Worm (Caenorhabditis elegans): ENCODE measurements around the gene F11C1.10.

F11C1.10 gene

DNA sequence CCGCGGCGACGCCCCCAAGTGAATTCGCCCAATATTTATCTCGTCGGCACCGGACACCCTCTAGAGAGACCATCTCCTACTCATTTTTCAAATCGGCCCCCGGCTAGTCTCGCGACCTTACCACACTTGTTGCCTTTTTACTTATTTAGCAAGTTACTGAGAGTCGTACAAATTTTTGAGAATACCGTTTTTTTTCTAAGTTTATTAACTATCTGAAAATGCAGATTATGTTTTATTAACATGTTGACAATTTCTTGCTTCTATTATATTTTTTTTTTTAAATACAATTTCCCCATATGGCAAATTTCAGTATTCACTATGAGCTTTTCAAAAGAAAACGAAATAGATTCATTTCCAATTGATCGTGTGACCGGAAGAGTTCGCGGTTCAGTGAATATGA is at the start of gene F11C1.10, which contains the start of gene F11C1.4:
F11C1.10 (plus strand) TSS at position 309 of the 400 bp plus-strand sequence.
F11C1.4 (plus strand) TSS at position 301 of the 400 bp plus-strand sequence.
- no peak for TF ChIP-seq sptf-1 (tag; optimal IDR thresholded peaks at IDR 0.05)
- no peak for TF ChIP-seq egl-13 (tag; optimal IDR thresholded peaks at IDR 0.05)
- no peak for TF ChIP-seq unc-30 (tag; optimal IDR thresholded peaks at IDR 0.05)
- TF ChIP-seq skn-1 (tag; optimal IDR thresholded peaks at IDR 0.05), result no peak
- TF ChIP-seq nhr-77 (tag; optimal IDR thresholded peaks at IDR 0.05), result no peak
- no peak for TF ChIP-seq fkh-10 (GFP tag; optimal IDR thresholded peaks at IDR 0.05)
- TF ChIP-seq ceh-90 (tag; optimal IDR thresholded peaks at IDR 0.05), result no peak
- TF ChIP-seq ces-1 (GFP tag; optimal IDR thresholded peaks at IDR 0.05), result no peak
- no peak for TF ChIP-seq ceh-88 (GFP tag; IDR thresholded peaks at IDR 0.05)
- TF ChIP-seq ceh-8 (GFP tag; optimal IDR thresholded peaks at IDR 0.05), result no peak
- no peak for TF ChIP-seq aha-1 (tag; optimal IDR thresholded peaks at IDR 0.05)
- no peak for TF ChIP-seq sup-37 (GFP tag; optimal IDR thresholded peaks at IDR 0.05)

DNA sequence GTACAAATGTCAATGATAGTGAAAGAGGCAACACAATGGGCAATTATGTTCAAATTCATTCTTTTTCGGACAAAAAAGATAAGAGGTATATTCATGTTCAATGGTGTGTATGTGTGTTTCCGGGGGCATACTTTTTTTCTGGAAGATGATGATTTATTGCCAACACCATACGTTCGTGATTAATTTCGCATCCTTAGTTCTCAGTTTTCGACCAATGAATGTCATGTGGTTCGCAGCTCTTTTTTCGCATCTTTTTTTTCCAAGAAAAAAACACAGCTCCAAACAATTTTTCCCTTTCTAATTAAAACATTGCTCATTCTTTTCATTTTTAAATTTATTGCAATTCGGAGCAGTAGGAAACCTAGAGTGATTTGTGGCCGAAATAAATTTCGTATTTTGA is 48.1 kb upstream of the F11C1.10 start:
- TF ChIP-seq fkh-4 (tag; optimal IDR thresholded peaks at IDR 0.05; ENCODE audit: borderline replicate concordance) (peak; percentile 65), nhr-85 (tag) (no peak), nhr-19 (GFP tag; conservative IDR thresholded peaks at IDR 0.05) (no peak), snu-23 (GFP tag; optimal IDR thresholded peaks at IDR 0.05) (no peak), ceh-82 (tag; optimal IDR thresholded peaks at IDR 0.05) (no peak), dsc-1 (tag; optimal IDR thresholded peaks at IDR 0.05) (peak; percentile 94), lin-13 (GFP tag; optimal IDR thresholded peaks at IDR 0.05) (no peak), mdl-1 (tag; optimal IDR thresholded peaks at IDR 0.05) (no peak), lin-14 (GFP tag; optimal IDR thresholded peaks at IDR 0.05) (no peak), C16A3.4 (tag; optimal IDR thresholded peaks at IDR 0.05) (no peak), blmp-1 (tag; optimal IDR thresholded peaks at IDR 0.05) (peak; percentile 0)

DNA sequence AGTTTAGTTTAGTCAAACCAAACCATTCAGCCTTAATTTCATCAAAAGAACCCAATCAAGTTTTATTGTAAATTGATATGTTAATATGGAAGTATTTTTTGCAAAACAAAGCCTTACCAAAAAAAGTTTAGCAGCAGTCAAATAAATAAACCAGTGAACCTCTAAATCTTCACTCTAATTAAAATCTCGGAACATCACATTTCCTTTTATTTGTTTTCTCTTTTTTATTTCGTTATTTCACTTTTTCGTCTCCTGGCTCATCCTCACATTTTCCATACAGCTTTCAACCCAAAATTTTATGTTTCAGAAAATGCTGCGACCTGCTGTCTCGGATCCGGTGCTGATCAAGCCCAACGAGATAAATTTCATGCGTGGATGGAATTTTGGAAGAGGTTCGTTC is 46.9 kb upstream of the F11C1.10 start, which contains the start of gene C34E7.3:
C34E7.3 (plus strand) TSS at position 301 of the 400 bp plus-strand sequence.
- TF ChIP-seq fkh-4 (tag; optimal IDR thresholded peaks at IDR 0.05; ENCODE audit: borderline replicate concordance) (no peak), ets-5 (GFP tag; IDR thresholded peaks at IDR 0.05) (no peak)

DNA sequence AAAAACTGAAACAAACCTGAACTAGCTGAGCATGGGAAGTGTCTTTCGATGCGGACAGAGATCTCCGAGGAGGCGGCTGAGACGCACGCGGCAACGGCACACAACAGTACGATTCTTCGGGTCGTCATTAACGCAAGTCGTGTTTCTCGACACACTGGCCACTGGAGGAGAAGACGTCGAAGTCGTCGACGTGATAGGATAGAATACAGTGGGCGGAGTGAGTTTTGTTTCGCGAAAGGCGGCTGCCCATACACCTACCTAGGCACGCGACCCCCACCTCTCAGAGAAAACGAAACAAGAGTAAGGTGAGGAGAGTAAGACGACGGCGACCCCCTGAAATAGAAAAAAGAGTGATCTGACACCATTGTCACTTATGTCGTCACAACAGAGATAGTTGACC is 42.1 kb upstream of the F11C1.10 start, which contains the start of gene gmap-1:
gmap-1 (minus strand) TSS at position 211 of the 400 bp plus-strand sequence.
- TF ChIP-seq nhr-90 (tag; optimal IDR thresholded peaks at IDR 0.05; ENCODE audit: poor library complexity) (peak; percentile 30), zag-1 (tag; optimal IDR thresholded peaks at IDR 0.05) (no peak), lir-3 (tag; optimal IDR thresholded peaks at IDR 0.05; ENCODE audit: poor library complexity) (no peak), elt-2 (tag; optimal IDR thresholded peaks at IDR 0.05) (no peak), mab-9 (GFP tag; IDR thresholded peaks at IDR 0.05) (no peak), lsy-2 (tag; optimal IDR thresholded peaks at IDR 0.05) (no peak), tlp-1 (tag; optimal IDR thresholded peaks at IDR 0.05) (no peak), lin-39 (tag; optimal IDR thresholded peaks at IDR 0.05) (no peak), unc-86 (tag; optimal IDR thresholded peaks at IDR 0.05) (no peak), nhr-28 (tag; optimal IDR thresholded peaks at IDR 0.05) (no peak), aha-1 (tag; optimal IDR thresholded peaks at IDR 0.05) (no peak), ztf-4 (tag; optimal IDR thresholded peaks at IDR 0.05) (no peak), dpl-1 (GFP tag; optimal IDR thresholded peaks at IDR 0.05) (no peak), unc-30 (tag; optimal IDR thresholded peaks at IDR 0.05) (no peak), dsc-1 (tag; optimal IDR thresholded peaks at IDR 0.05) (no peak), nhr-47 (tag; optimal IDR thresholded peaks at IDR 0.05) (peak; percentile 11), pqm-1 (tag; optimal IDR thresholded peaks at IDR 0.05) (no peak), grh-1 (GFP tag; IDR thresholded peaks at IDR 0.05) (no peak), rnt-1 (tag; optimal IDR thresholded peaks at IDR 0.05) (no peak), fkh-4 (tag; optimal IDR thresholded peaks at IDR 0.05; ENCODE audit: borderline replicate concordance) (no peak), fos-1 (tag; optimal IDR thresholded peaks at IDR 0.05) (no peak), unc-62 (GFP tag; optimal IDR thresholded peaks at IDR 0.05) (no peak), hpl-2 (GFP tag; optimal IDR thresholded peaks at IDR 0.05) (no peak), snu-23 (GFP tag; optimal IDR thresholded peaks at IDR 0.05) (peak; percentile 41), lin-35 (GFP tag; optimal IDR thresholded peaks at IDR 0.05) (peak in 1 of 2 experiments; percentile 18), nhr-84 (tag; optimal IDR thresholded peaks at IDR 0.05) (no peak), C16A3.4 (tag; optimal IDR thresholded peaks at IDR 0.05) (no peak), nhr-20 (tag; optimal IDR thresholded peaks at IDR 0.05) (peak; percentile 45), lin-14 (GFP tag; optimal IDR thresholded peaks at IDR 0.05) (peak; percentile 57), vab-15 (tag; optimal IDR thresholded peaks at IDR 0.05) (no peak), blmp-1 (tag; optimal IDR thresholded peaks at IDR 0.05) (peak; percentile 34)

Measured in whole organism, L1 larva.